Fruit fly (Drosophila melanogaster): ENCODE data around the gene ocn.

DNA sequence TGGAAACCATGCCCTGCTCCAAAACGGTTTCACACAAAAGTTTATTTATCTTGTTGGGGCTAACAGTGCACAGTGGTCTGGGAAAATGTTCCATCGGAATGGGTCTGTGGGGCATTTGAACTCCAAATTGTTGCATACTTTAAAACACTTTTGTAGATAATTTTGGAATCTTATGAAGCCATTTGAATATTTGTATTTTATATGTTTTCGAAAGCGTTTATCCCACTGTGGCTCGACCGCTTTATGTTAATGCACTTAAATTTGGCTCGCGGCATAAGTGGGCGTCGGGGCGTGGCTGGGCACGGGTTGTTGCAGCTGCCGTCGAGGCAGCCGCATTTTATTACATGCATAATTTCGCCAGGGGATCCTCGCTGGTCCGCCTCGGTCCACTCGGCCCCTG, 34.3 kb upstream of the ocn start:
- TF ChIP-seq D1 (tag; optimal IDR thresholded peaks at IDR 0.05) (no peak), CG14655 (GFP tag; optimal IDR thresholded peaks at IDR 0.05) (peak; percentile 11), EcR (GFP tag; optimal IDR thresholded peaks at IDR 0.05) (no peak), CG13204 (GFP tag; optimal IDR thresholded peaks at IDR 0.05) (no peak), gl (tag; optimal IDR thresholded peaks at IDR 0.05) (no peak), CG9948 (tag; optimal IDR thresholded peaks at IDR 0.05) (no peak), Snoo (tag; optimal IDR thresholded peaks at IDR 0.05) (no peak), CG4496 (GFP tag; IDR thresholded peaks at IDR 0.05) (peak; percentile 72), CG10348 (GFP tag; IDR thresholded peaks at IDR 0.05) (no peak)
